Worm (Caenorhabditis elegans): ENCODE data around the gene zig-10.

- TF ChIP-seq hmg-11 (tag; optimal IDR thresholded peaks at IDR 0.05) (no peak), jun-1 (tag; optimal IDR thresholded peaks at IDR 0.05) (no peak)
Measured at ce11 chrII:6351887-6352286, 46.6 kb upstream of the zig-10 start, which contains the start of gene C32D5.10.
